Worm (Caenorhabditis elegans) whole organism, young adult: ENCODE data around the gene lin-15B.

ENCODE experiments used
- B0035.1 ChIP-seq: sonication (generic microtip); optimal IDR thresholded peaks from 2 replicates; lab custom pipeline; 2016; ENCODE audit warnings: missing genetic modification characterization, mild to moderate bottlenecking, missing compliant biosample characterization, missing genotype, missing genetic modification reagents
- B0336.3 ChIP-seq: fragments of 200-800 bp; sonication (Bioruptor generic); IDR thresholded peaks from 2 replicates; pipeline ENCODE4 v1.3.6; 2022; ENCODE audit warnings: missing genetic modification characterization, missing compliant biosample characterization
- F52B5.7 ChIP-seq: sonication (generic microtip); optimal IDR thresholded peaks from 2 replicates; lab custom pipeline; 2016; ENCODE audit warnings: mild to moderate bottlenecking, missing genetic modification characterization, missing compliant biosample characterization
- F57C9.4 ChIP-seq: sonication (generic microtip); optimal IDR thresholded peaks from 2 replicates; lab custom pipeline; 2017; ENCODE audit warnings: mild to moderate bottlenecking, missing genetic modification characterization, missing compliant biosample characterization
- K12H6.12 ChIP-seq: fragments of 200-800 bp; sonication (Bioruptor generic); optimal IDR thresholded peaks from 2 replicates; lab custom pipeline; 2018; ENCODE audit warnings: mild to moderate bottlenecking, missing genetic modification characterization, missing compliant biosample characterization
- T07F8.4 ChIP-seq: sonication (generic microtip); optimal IDR thresholded peaks from 2 replicates; lab custom pipeline; 2016; ENCODE audit warnings: mild to moderate bottlenecking, missing genetic modification characterization, moderate library complexity, missing compliant biosample characterization
- ZK185.1 ChIP-seq: sonication (generic microtip); optimal IDR thresholded peaks from 2 replicates; lab custom pipeline; 2016; ENCODE audit warnings: mild to moderate bottlenecking, missing genetic modification characterization, missing compliant biosample characterization; ENCODE audit not compliant: poor library complexity, severe bottlenecking
- atf-7 ChIP-seq: sonication (generic microtip); optimal IDR thresholded peaks from 2 replicates; lab custom pipeline; 2017; ENCODE audit warnings: mild to moderate bottlenecking, missing genetic modification characterization, missing compliant biosample characterization
- attf-5 ChIP-seq: fragments of 200-800 bp; sonication (Bioruptor generic); optimal IDR thresholded peaks from 2 replicates; lab custom pipeline; 2018; ENCODE audit warnings: mild to moderate bottlenecking, missing genetic modification characterization, missing compliant biosample characterization
- cebp-1 ChIP-seq, 2 experiments: fragments of 200-800 bp in 1 of 2; sonication (Bioruptor generic) in 1 of 2; sonication (generic microtip) in 1 of 2; IDR thresholded peaks in 1 of 2; optimal IDR thresholded peaks in 1 of 2; 2 replicates each; pipeline versions ENCODE4 v1.3.6 to Lab custom; 2017 to 2022; ENCODE audit warnings: missing compliant biosample characterization in 2 of 2, missing genetic modification characterization in 2 of 2, mild to moderate bottlenecking in 1 of 2, missing genetic modification reagents in 1 of 2, moderate library complexity in 1 of 2
- ceh-100 ChIP-seq: fragments of 200-800 bp; sonication (Bioruptor generic); IDR thresholded peaks from 2 replicates; pipeline ENCODE4 v1.3.6; 2022; ENCODE audit warnings: missing genetic modification reagents, missing genetic modification characterization, missing compliant biosample characterization
- ceh-27 ChIP-seq: fragments of 200-800 bp; sonication (Bioruptor generic); optimal IDR thresholded peaks from 2 replicates; lab custom pipeline; 2018; ENCODE audit warnings: mild to moderate bottlenecking, missing genetic modification characterization, moderate library complexity, missing compliant biosample characterization
- ceh-58 ChIP-seq: fragments of 200-800 bp; sonication (Bioruptor generic); IDR thresholded peaks from 2 replicates; pipeline ENCODE4 v1.3.6; 2022; ENCODE audit warnings: missing genetic modification characterization, missing compliant biosample characterization
- ceh-91 ChIP-seq: fragments of 200-800 bp; sonication (Bioruptor generic); IDR thresholded peaks from 2 replicates; pipeline ENCODE4 v1.3.6; 2022; ENCODE audit warnings: missing genetic modification reagents, missing genetic modification characterization, missing compliant biosample characterization
- die-1 ChIP-seq: sonication (generic microtip); optimal IDR thresholded peaks from 2 replicates; lab custom pipeline; 2016; ENCODE audit warnings: missing genotype, mild to moderate bottlenecking, missing genetic modification characterization, missing compliant biosample characterization
- dox-1 ChIP-seq: fragments of 200-800 bp; sonication (Bioruptor generic); IDR thresholded peaks from 2 replicates; pipeline ENCODE4 v1.3.6; 2022; ENCODE audit warnings: missing genetic modification reagents, missing genetic modification characterization, missing compliant biosample characterization
- efl-1 ChIP-seq: fragments of 150-350 bp; optimal IDR thresholded peaks from 2 replicates; lab custom pipeline; 2014; ENCODE audit warnings: missing biosample characterization, missing genetic modification reagents, missing genetic modification characterization
- egl-44 ChIP-seq: fragments of 200-800 bp; sonication (Bioruptor generic); IDR thresholded peaks from 2 replicates; pipeline ENCODE4 v1.3.6; 2022; ENCODE audit warnings: missing genetic modification reagents, missing genetic modification characterization, missing compliant biosample characterization
- ets-4 ChIP-seq: fragments of 200-800 bp; sonication (Bioruptor generic); optimal IDR thresholded peaks from 2 replicates; lab custom pipeline; 2018; ENCODE audit warnings: mild to moderate bottlenecking, missing genetic modification characterization, missing compliant biosample characterization
- him-1 ChIP-seq: sonication (generic microtip); optimal IDR thresholded peaks from 2 replicates; lab custom pipeline; 2016; ENCODE audit warnings: missing genotype, missing genetic modification reagents, missing genetic modification characterization, missing compliant biosample characterization
- hlh-12 ChIP-seq: sonication (generic microtip); optimal IDR thresholded peaks from 2 replicates; lab custom pipeline; 2016; ENCODE audit warnings: missing genetic modification characterization, missing compliant biosample characterization
- lin-26 ChIP-seq: fragments of 200-800 bp; sonication (Bioruptor generic); IDR thresholded peaks from 2 replicates; pipeline ENCODE4 v1.3.6; 2022; ENCODE audit warnings: missing genetic modification reagents, missing genetic modification characterization, missing compliant biosample characterization
- lin-40 ChIP-seq: sonication (generic microtip); optimal IDR thresholded peaks from 2 replicates; lab custom pipeline; 2016; ENCODE audit warnings: missing genetic modification characterization, mild to moderate bottlenecking, missing compliant biosample characterization, missing genotype, missing genetic modification reagents
- madf-10 ChIP-seq: sonication (generic microtip); optimal IDR thresholded peaks from 2 replicates; lab custom pipeline; 2016; ENCODE audit warnings: mild to moderate bottlenecking, missing genetic modification characterization, missing compliant biosample characterization
- madf-3 ChIP-seq: fragments of 200-800 bp; sonication (Bioruptor generic); IDR thresholded peaks from 2 replicates; pipeline ENCODE4 v1.3.6; 2022; ENCODE audit warnings: missing genetic modification reagents, missing genetic modification characterization, missing compliant biosample characterization
- madf-6 ChIP-seq: fragments of 200-800 bp; sonication (Bioruptor generic); IDR thresholded peaks from 2 replicates; pipeline ENCODE4 v1.3.6; 2022; ENCODE audit warnings: missing genetic modification reagents, missing genetic modification characterization, missing compliant biosample characterization
- mcd-1 ChIP-seq: fragments of 200-800 bp; sonication (Bioruptor generic); IDR thresholded peaks from 2 replicates; pipeline ENCODE4 v1.3.6; 2022; ENCODE audit warnings: missing genetic modification reagents, missing genetic modification characterization, missing compliant biosample characterization
- mel-28 ChIP-seq: sonication (generic microtip); optimal IDR thresholded peaks from 2 replicates; lab custom pipeline; 2016; ENCODE audit warnings: borderline replicate concordance, mild to moderate bottlenecking, missing genetic modification characterization, missing compliant biosample characterization
- nfyb-1 ChIP-seq: fragments of 200-800 bp; sonication (Bioruptor generic); IDR thresholded peaks from 2 replicates; pipeline ENCODE4 v1.3.6; 2022; ENCODE audit warnings: missing genetic modification reagents, missing genetic modification characterization, missing compliant biosample characterization
- nhr-120 ChIP-seq: fragments of 200-800 bp; sonication (Bioruptor generic); IDR thresholded peaks from 2 replicates; pipeline ENCODE4 v1.3.6; 2022; ENCODE audit warnings: missing genetic modification characterization, missing compliant biosample characterization
- nhr-80 ChIP-seq: sonication (generic microtip); optimal IDR thresholded peaks from 2 replicates; lab custom pipeline; 2016; ENCODE audit warnings: missing genetic modification characterization, missing compliant biosample characterization
- pha-4 ChIP-seq: fragments of 150-350 bp; sonication (generic microtip); optimal IDR thresholded peaks from 2 replicates; lab custom pipeline; 2014; ENCODE audit warnings: missing biosample characterization, missing genetic modification reagents, missing genetic modification characterization
- somi-1 ChIP-seq: fragments of 200-800 bp; sonication (Bioruptor generic); optimal IDR thresholded peaks from 2 replicates; lab custom pipeline; 2018; ENCODE audit warnings: mild to moderate bottlenecking, missing genetic modification characterization, missing compliant biosample characterization
- tbp1 ChIP-seq: fragments of 200-800 bp; sonication (Bioruptor generic); optimal IDR thresholded peaks from 2 replicates; lab custom pipeline; 2018; ENCODE audit warnings: mild to moderate bottlenecking, missing genetic modification characterization, missing compliant biosample characterization
- tlf-1 ChIP-seq: fragments of 200-800 bp; sonication (Bioruptor generic); optimal IDR thresholded peaks from 2 replicates; lab custom pipeline; 2018; ENCODE audit warnings: mild to moderate bottlenecking, missing genetic modification characterization, missing compliant biosample characterization
- zfh-2 ChIP-seq: fragments of 200-800 bp; sonication (Bioruptor generic); conservative IDR thresholded peaks from 2 replicates; pipeline ENCODE4 v1.3.6; 2022; ENCODE audit warnings: missing genetic modification reagents, missing genetic modification characterization, missing compliant biosample characterization
- ztf-22 ChIP-seq: fragments of 200-800 bp; sonication (Bioruptor generic); optimal IDR thresholded peaks from 2 replicates; lab custom pipeline; 2018; ENCODE audit warnings: mild to moderate bottlenecking, missing genetic modification characterization, moderate library complexity, missing compliant biosample characterization
- ztf-26 ChIP-seq: sonication (generic microtip); optimal IDR thresholded peaks from 2 replicates; lab custom pipeline; 2017; ENCODE audit warnings: missing genetic modification characterization, missing compliant biosample characterization
- ztf-3 ChIP-seq: fragments of 200-800 bp; sonication (Bioruptor generic); optimal IDR thresholded peaks from 2 replicates; lab custom pipeline; 2018; ENCODE audit warnings: mild to moderate bottlenecking, missing genetic modification characterization, missing compliant biosample characterization
- ztf-6 ChIP-seq: fragments of 200-800 bp; sonication (Bioruptor generic); IDR thresholded peaks from 2 replicates; pipeline ENCODE4 v1.3.6; 2022; ENCODE audit warnings: missing genetic modification reagents, missing genetic modification characterization, missing compliant biosample characterization

lin-15B gene

ce11 chrX:15700220-15700619 is 25.7 kb upstream of the lin-15B start:
- 0 out of 2 replicates have a peak, but pooled peaks have one; percentile 31 for TF ChIP-seq B0336.3
- peak; percentile 39 for TF ChIP-seq lin-40
- TF ChIP-seq lin-26 (GFP tag; lab: Robert Waterston, UW) = peak; percentile 37; the same call in 1 of the 2 replicates
- TF ChIP-seq somi-1 (GFP tag; lab: Kevin White, UChicago) = peak; percentile 20
- peak; percentile 18 for TF ChIP-seq atf-7 (tag; lab: Kevin White, UChicago)
- TF ChIP-seq nhr-80 = peak; percentile 73
- no peak for TF ChIP-seq ets-4 (GFP tag; lab: Kevin White, UChicago)
- TF ChIP-seq madf-3 = no peak

- TF ChIP-seq hlh-12 (tag; lab: Kevin White, UChicago) = no peak
- no peak for TF ChIP-seq cebp-1 (GFP tag; IDR thresholded peaks at IDR 0.05; lab: Robert Waterston, UW)
- TF ChIP-seq cebp-1 (tag; optimal IDR thresholded peaks at IDR 0.05; lab: Kevin White, UChicago) = peak; percentile 3
- peak; percentile 18 for TF ChIP-seq ztf-22 (GFP tag; lab: Kevin White, UChicago)
- TF ChIP-seq nhr-80 = peak; percentile 45
- TF ChIP-seq ets-4 (GFP tag; lab: Kevin White, UChicago) = peak; percentile 17
- TF ChIP-seq him-1 = no peak
- TF ChIP-seq dox-1 (GFP tag; lab: Robert Waterston, UW) = 0 out of 2 replicates have a peak, but pooled peaks have one; percentile 23
- peak; percentile 76 for TF ChIP-seq atf-7 (tag; lab: Kevin White, UChicago)
- no peak for TF ChIP-seq madf-10 (tag; lab: Kevin White, UChicago)
- no peak for TF ChIP-seq mel-28 (tag; lab: Kevin White, UChicago)
- peak; percentile 25 for TF ChIP-seq K12H6.12
- peak; percentile 39 for TF ChIP-seq lin-40
- peak; percentile 49; the same call in 1 of the 2 replicates for TF ChIP-seq nfyb-1
- no peak for TF ChIP-seq madf-6
- TF ChIP-seq, all 124 proteins: peak for 9
Measured at ce11 chrX:15704579-15705110, 21.3 kb upstream of the lin-15B start.

ce11 chrX:15706108-15706676 is 19.7 kb upstream of the lin-15B start:
- no peak for TF ChIP-seq tlf-1 (GFP tag; lab: Kevin White, UChicago)
- TF ChIP-seq die-1 (tag; lab: Kevin White, UChicago) = peak; percentile 21
- TF ChIP-seq lin-40 = peak; percentile 82
- no peak for TF ChIP-seq nhr-120
- TF ChIP-seq ztf-26 = peak; percentile 72
- TF ChIP-seq cebp-1 (GFP tag; IDR thresholded peaks at IDR 0.05; lab: Robert Waterston, UW) = no peak
- peak; percentile 9 for TF ChIP-seq cebp-1 (tag; optimal IDR thresholded peaks at IDR 0.05; lab: Kevin White, UChicago)
- peak; percentile 67 for TF ChIP-seq somi-1 (GFP tag; lab: Kevin White, UChicago)

ce11 chrX:15707366-15707892 is 18.5 kb upstream of the lin-15B start:
- TF ChIP-seq lin-26 (GFP tag; lab: Robert Waterston, UW) (peak; percentile 60; the same call in 1 of the 2 replicates), zfh-2 (peak; percentile 100), K12H6.12 (peak; percentile 93), ztf-3 (GFP tag; lab: Kevin White, UChicago) (no peak), lin-40 (peak; percentile 78), pha-4 (tag; lab: Kevin White, UChicago) (peak; percentile 42), ceh-27 (GFP tag; lab: Kevin White, UChicago) (peak; percentile 80), ceh-100 (GFP tag; lab: Robert Waterston, UW) (no peak), ztf-6 (GFP tag; lab: Robert Waterston, UW) (peak; percentile 76; the same call in 1 of the 2 replicates), egl-44 (GFP tag; lab: Robert Waterston, UW) (peak; percentile 88), mcd-1 (GFP tag; lab: Robert Waterston, UW) (peak; percentile 58), ZK185.1 (peak; percentile 29), B0035.1 (tag; lab: Kevin White, UChicago) (peak; percentile 8), nhr-80 (peak; percentile 73), efl-1 (GFP tag; lab: Kevin White, UChicago) (no peak), F57C9.4 (tag; lab: Kevin White, UChicago) (no peak), T07F8.4 (tag; lab: Kevin White, UChicago) (no peak), ceh-58 (no peak), attf-5 (GFP tag; lab: Kevin White, UChicago) (peak; percentile 83), cebp-1 (GFP tag; IDR thresholded peaks at IDR 0.05; lab: Robert Waterston, UW) (no peak), cebp-1 (tag; optimal IDR thresholded peaks at IDR 0.05; lab: Kevin White, UChicago) (peak; percentile 87), nfyb-1 (peak; percentile 66; the same call in 1 of the 2 replicates), tbp1 (GFP tag; lab: Kevin White, UChicago) (peak; percentile 29), F52B5.7 (tag; lab: Kevin White, UChicago) (no peak), ztf-26 (peak; percentile 23), ceh-91 (GFP tag; lab: Robert Waterston, UW) (no peak), ztf-22 (GFP tag; lab: Kevin White, UChicago) (no peak)
